Fruit fly (Drosophila melanogaster): ENCODE results near the gene CG7730.
A peak's percentile ranks its signal among the peaks of the same experiment; 100 is the strongest.

CG7730 gene

dm6 chr3L:17004765-17005414 lies 22.4 kb upstream of the CG7730 start (continued):
- TF ChIP-seq sisA (GFP tag; IDR thresholded peaks at IDR 0.05) (peak; percentile 33; the same call in 1 of the 2 replicates), sob (GFP tag; IDR thresholded peaks at IDR 0.05) (peak; percentile 31; the same call in 1 of the 2 replicates), CG8944 (GFP tag; optimal IDR thresholded peaks at IDR 0.05) (no peak), CG4730 (GFP tag; IDR thresholded peaks at IDR 0.05) (0 out of 2 replicates have a peak, but pooled peaks have one; percentile 3), CG2712 (tag; optimal IDR thresholded peaks at IDR 0.05) (no peak), esg (GFP tag; conservative IDR thresholded peaks at IDR 0.05) (0 out of 2 replicates have a peak, but pooled peaks have one; percentile 9), sima (GFP tag; optimal IDR thresholded peaks at IDR 0.05) (no peak), CG6813 (GFP tag; optimal IDR thresholded peaks at IDR 0.05) (no peak), tll (GFP tag; optimal IDR thresholded peaks at IDR 0.05) (peak in 1 of 2 experiments; percentile 3), CG17328 (GFP tag; IDR thresholded peaks at IDR 0.05) (0 out of 2 replicates have a peak, but pooled peaks have one; percentile 23), kni (GFP tag; optimal IDR thresholded peaks at IDR 0.05) (peak; percentile 3), cad (GFP tag; optimal IDR thresholded peaks at IDR 0.05) (no peak), her (GFP tag; optimal IDR thresholded peaks at IDR 0.05) (peak; percentile 16), CG32772 (GFP tag; IDR thresholded peaks at IDR 0.05) (peak; percentile 56; the same call in 1 of the 2 replicates), Rfx (GFP tag; IDR thresholded peaks at IDR 0.05) (peak; percentile 69), CG33557 (GFP tag; optimal IDR thresholded peaks at IDR 0.05) (peak; percentile 20), lbe (GFP tag; optimal IDR thresholded peaks at IDR 0.05) (peak; percentile 7), Ptx1 (GFP tag; IDR thresholded peaks at IDR 0.05) (peak; percentile 45), CG12104 (GFP tag; optimal IDR thresholded peaks at IDR 0.05) (peak; percentile 11), Med (GFP tag) (peak; percentile 54), dan (GFP tag; IDR thresholded peaks at IDR 0.05) (no peak), en (GFP tag; optimal IDR thresholded peaks at IDR 0.05) (peak; percentile 30), ci (GFP tag; IDR thresholded peaks at IDR 0.05) (0 out of 3 replicates have a peak, but pooled peaks have one; percentile 26), lmd (GFP tag; IDR thresholded peaks at IDR 0.05) (peak; percentile 32; the same call in 1 of the 2 replicates), CG11085 (GFP tag; IDR thresholded peaks at IDR 0.05) (peak; percentile 6; the same call in 1 of the 2 replicates), slbo (GFP tag; IDR thresholded peaks at IDR 0.05) (peak; percentile 57), exex (tag; optimal IDR thresholded peaks at IDR 0.05) (peak; percentile 4), CG7357 (GFP tag; IDR thresholded peaks at IDR 0.05) (0 out of 3 replicates have a peak, but pooled peaks have one; percentile 6), tgo (GFP tag; IDR thresholded peaks at IDR 0.05) (peak; percentile 34; the same call in 1 of the 3 replicates), CG8290 (GFP tag; optimal IDR thresholded peaks at IDR 0.05) (no peak), CG8290 (tag; optimal IDR thresholded peaks at IDR 0.05) (peak in 1 of 2 experiments; percentile 13), CG10366 (GFP tag; IDR thresholded peaks at IDR 0.05) (peak; percentile 43), Neu2 (GFP tag; optimal IDR thresholded peaks at IDR 0.05; ENCODE audit: borderline replicate concordance) (no peak), CG32532 (GFP tag; IDR thresholded peaks at IDR 0.05) (peak; percentile 54), crol (GFP tag; IDR thresholded peaks at IDR 0.05) (peak; percentile 79), pan (optimal IDR thresholded peaks at IDR 0.05) (no peak), pan (GFP tag; optimal IDR thresholded peaks at IDR 0.05 in 1 of 2, IDR thresholded peaks at IDR 0.05 in 1 of 2) (peak in 1 of 2 experiments; percentile 17), lab (GFP tag; optimal IDR thresholded peaks at IDR 0.05) (peak; percentile 19), ham (GFP tag; IDR thresholded peaks at IDR 0.05) (0 out of 2 replicates have a peak, but pooled peaks have one; percentile 7), CG14014 (GFP tag; IDR thresholded peaks at IDR 0.05) (peak; percentile 29), Meics (GFP tag; optimal IDR thresholded peaks at IDR 0.05) (no peak), CG11560 (tag; IDR thresholded peaks at IDR 0.05) (peak; percentile 6; the same call in 1 of the 3 replicates), gfzf (GFP tag; optimal IDR thresholded peaks at IDR 0.05) (no peak), CG2875 (GFP tag; optimal IDR thresholded peaks at IDR 0.05) (peak; percentile 30), sd (tag; optimal IDR thresholded peaks at IDR 0.05) (peak; percentile 91), CG15479 (GFP tag; optimal IDR thresholded peaks at IDR 0.05) (no peak), z (GFP tag; IDR thresholded peaks at IDR 0.05) (peak; percentile 25; the same call in 1 of the 3 replicates), eve (GFP tag; optimal IDR thresholded peaks at IDR 0.05) (no peak), h (optimal IDR thresholded peaks at IDR 0.05) (no peak), CG9932 (GFP tag; IDR thresholded peaks at IDR 0.05) (peak; percentile 64), CG3847 (GFP tag; IDR thresholded peaks at IDR 0.05) (peak; percentile 28)
